Fruit fly (Drosophila melanogaster) whole organism, embryonic: ENCODE measurements around the gene CG2321.

ENCODE experiments used
- Ada2b ChIP-seq: fragments of 200-800 bp; sonication (Bioruptor generic); IDR thresholded peaks from 2 replicates; pipeline ENCODE4 v1.3.6; 2022; ENCODE audit warnings: missing biosample characterization, missing genetic modification characterization
- BEAF-32 ChIP-seq: fragments of 200-800 bp; sonication (Bioruptor generic); optimal IDR thresholded peaks from 3 replicates; lab custom pipeline; 2017; ENCODE audit warnings: missing biosample characterization, missing genetic modification characterization, mild to moderate bottlenecking, moderate library complexity, missing genetic modification reagents
- CG10431 ChIP-seq: fragments of 200-800 bp; sonication (Bioruptor generic); optimal IDR thresholded peaks from 3 replicates; lab custom pipeline; 2018; ENCODE audit warnings: missing biosample characterization, mild to moderate bottlenecking, missing genetic modification characterization
- CG12659 ChIP-seq: fragments of 200-800 bp; sonication (Bioruptor generic); optimal IDR thresholded peaks from 3 replicates; lab custom pipeline; 2017; ENCODE audit warnings: mild to moderate bottlenecking, missing biosample characterization, missing genetic modification reagents, missing genetic modification characterization
- CG13296 ChIP-seq: fragments of 200-800 bp; sonication (Bioruptor generic); optimal IDR thresholded peaks from 3 replicates; lab custom pipeline; 2018; ENCODE audit warnings: missing biosample characterization, mild to moderate bottlenecking, missing genetic modification characterization
- CG16779 ChIP-seq: fragments of 200-800 bp; sonication (Bioruptor generic); IDR thresholded peaks from 2 replicates; pipeline ENCODE4 v1.3.6; 2022; ENCODE audit warnings: missing biosample characterization, missing genetic modification characterization
- CG2116 ChIP-seq: fragments of 200-800 bp; sonication (Bioruptor generic); optimal IDR thresholded peaks from 3 replicates; lab custom pipeline; 2018; ENCODE audit warnings: missing biosample characterization, mild to moderate bottlenecking, missing genetic modification characterization
- CG2889 ChIP-seq: fragments of 200-800 bp; sonication (Bioruptor generic); IDR thresholded peaks from 3 replicates; pipeline ENCODE4 v1.3.6; 2022; ENCODE audit warnings: missing biosample characterization, missing genetic modification characterization
- CG31441 ChIP-seq: fragments of 200-800 bp; sonication (Bioruptor generic); IDR thresholded peaks from 2 replicates; pipeline ENCODE4 v1.3.6; 2022; ENCODE audit warnings: missing biosample characterization, missing genetic modification characterization
- CG3163 ChIP-seq: fragments of 200-800 bp; sonication (Bioruptor generic); optimal IDR thresholded peaks from 3 replicates; lab custom pipeline; 2016; ENCODE audit warnings: missing biosample characterization, missing genetic modification characterization
- CG3838 ChIP-seq: fragments of 200-800 bp; sonication (Bioruptor generic); optimal IDR thresholded peaks from 3 replicates; lab custom pipeline; 2016; ENCODE audit warnings: missing biosample characterization, missing genetic modification characterization
- CG4328 ChIP-seq: fragments of 200-800 bp; sonication (Bioruptor generic); optimal IDR thresholded peaks from 3 replicates; lab custom pipeline; 2017; ENCODE audit warnings: missing biosample characterization, missing genetic modification reagents, missing genetic modification characterization
- CG5245 ChIP-seq: fragments of 200-800 bp; sonication (Bioruptor generic); optimal IDR thresholded peaks from 3 replicates; lab custom pipeline; 2016; ENCODE audit warnings: missing biosample characterization, missing genetic modification characterization
- CG6254 ChIP-seq: fragments of 200-800 bp; sonication (Bioruptor generic); optimal IDR thresholded peaks from 3 replicates; lab custom pipeline; 2017; ENCODE audit warnings: mild to moderate bottlenecking, missing biosample characterization, missing genetic modification reagents, missing genetic modification characterization
- CG6654 ChIP-seq: fragments of 200-800 bp; sonication (Bioruptor generic); optimal IDR thresholded peaks from 2 replicates; lab custom pipeline; 2017; ENCODE audit warnings: missing biosample characterization, mild to moderate bottlenecking, missing genetic modification characterization
- CG6689 ChIP-seq: fragments of 200-800 bp; sonication (Bioruptor generic); IDR thresholded peaks from 2 replicates; pipeline ENCODE4 v1.3.6; 2022; ENCODE audit warnings: missing biosample characterization, missing genetic modification characterization
- CG6765 ChIP-seq: fragments of 200-800 bp; sonication (Bioruptor generic); optimal IDR thresholded peaks from 3 replicates; lab custom pipeline; 2017; ENCODE audit warnings: missing biosample characterization, mild to moderate bottlenecking, missing genetic modification characterization
- Dek ChIP-seq: fragments of 200-800 bp; sonication (Bioruptor generic); optimal IDR thresholded peaks from 3 replicates; lab custom pipeline; 2019; ENCODE audit warnings: missing biosample characterization, mild to moderate bottlenecking, missing genetic modification characterization, moderate library complexity
- Elba2 ChIP-seq: fragments of 200-800 bp; sonication (Bioruptor generic); optimal IDR thresholded peaks from 3 replicates; lab custom pipeline; 2016; ENCODE audit warnings: missing biosample characterization, missing genetic modification characterization
- Ets65A ChIP-seq: fragments of 200-800 bp; sonication (Bioruptor generic); peaks from one replicate; lab custom pipeline; 2016; ENCODE audit warnings: missing biosample characterization, missing genetic modification characterization
- Gsc ChIP-seq: fragments of 200-800 bp; sonication (Bioruptor generic); IDR thresholded peaks from 2 replicates; pipeline ENCODE4 v1.3.6; 2022; ENCODE audit warnings: missing biosample characterization, missing genetic modification characterization
- Hmx ChIP-seq: fragments of 200-800 bp; sonication (Bioruptor generic); optimal IDR thresholded peaks from 2 replicates; lab custom pipeline; 2016; ENCODE audit warnings: missing biosample characterization, missing genetic modification characterization
- Hr3 ChIP-seq: fragments of 200-800 bp; sonication (Bioruptor generic); optimal IDR thresholded peaks from 3 replicates; lab custom pipeline; 2016; ENCODE audit warnings: missing biosample characterization, missing genetic modification characterization
- Lpt ChIP-seq: fragments of >200 bp; optimal IDR thresholded peaks from 2 replicates; lab custom pipeline; 2018; ENCODE audit warnings: missing biosample characterization, missing genetic modification characterization
- NK7.1 ChIP-seq: fragments of 200-800 bp; sonication (Bioruptor generic); optimal IDR thresholded peaks from 3 replicates; lab custom pipeline; 2016; ENCODE audit warnings: missing biosample characterization, missing genetic modification characterization
- NfI ChIP-seq: fragments of 200-800 bp; sonication (Bioruptor generic); optimal IDR thresholded peaks from 3 replicates; lab custom pipeline; 2018; ENCODE audit warnings: missing biosample characterization, mild to moderate bottlenecking, missing genetic modification characterization, moderate library complexity
- Oaz ChIP-seq: fragments of 200-800 bp; sonication (Bioruptor generic); IDR thresholded peaks from 2 replicates; pipeline ENCODE4 v1.3.6; 2022; ENCODE audit warnings: missing biosample characterization, missing genetic modification characterization
- Sin3A ChIP-seq: fragments of >200 bp; optimal IDR thresholded peaks from 2 replicates; lab custom pipeline; 2018
- Sox100B ChIP-seq: fragments of 200-800 bp; sonication (Bioruptor generic); optimal IDR thresholded peaks from 3 replicates; lab custom pipeline; 2018; ENCODE audit warnings: missing biosample characterization, mild to moderate bottlenecking, missing genetic modification characterization
- ab ChIP-seq: fragments of 200-800 bp; sonication (Bioruptor generic); optimal IDR thresholded peaks from 2 replicates; lab custom pipeline; 2016; ENCODE audit warnings: missing biosample characterization, missing genetic modification characterization
- amos ChIP-seq: fragments of 200-800 bp; sonication (Bioruptor generic); IDR thresholded peaks from 2 replicates; pipeline ENCODE4 v1.3.6; 2022; ENCODE audit warnings: missing biosample characterization, missing genetic modification characterization; ENCODE audit not compliant: partially characterized antibody
- ase ChIP-seq: fragments of 200-800 bp; sonication (Bioruptor generic); IDR thresholded peaks from 3 replicates; pipeline ENCODE4 v1.3.6; 2022; ENCODE audit warnings: missing biosample characterization, missing genetic modification characterization
- cas ChIP-seq: fragments of 200-800 bp; sonication (Bioruptor generic); IDR thresholded peaks from 2 replicates; pipeline ENCODE4 v1.3.6; 2022; ENCODE audit warnings: missing biosample characterization, missing genetic modification characterization
- crc ChIP-seq: fragments of 200-800 bp; sonication (Bioruptor generic); optimal IDR thresholded peaks from 2 replicates; lab custom pipeline; 2016; ENCODE audit warnings: missing biosample characterization, missing genetic modification characterization
- da ChIP-seq: fragments of 200-800 bp; sonication (Bioruptor generic); optimal IDR thresholded peaks from 2 replicates; lab custom pipeline; 2016; ENCODE audit warnings: missing biosample characterization, missing genetic modification characterization
- danr ChIP-seq: fragments of 200-800 bp; sonication (Bioruptor generic); IDR thresholded peaks from 2 replicates; pipeline ENCODE4 v1.3.6; 2022; ENCODE audit warnings: missing biosample characterization, missing genetic modification characterization
- dati ChIP-seq: fragments of 200-800 bp; sonication (Bioruptor generic); IDR thresholded peaks from 2 replicates; pipeline ENCODE4 v1.3.6; 2022; ENCODE audit warnings: missing biosample characterization, missing genetic modification characterization
- dysf ChIP-seq: fragments of 200-800 bp; sonication (Bioruptor generic); IDR thresholded peaks from 3 replicates; pipeline ENCODE4 v1.3.6; 2022; ENCODE audit warnings: missing biosample characterization, missing genetic modification characterization
- gro ChIP-seq: fragments of 200-800 bp; sonication (Bioruptor generic); optimal IDR thresholded peaks from 2 replicates; lab custom pipeline; 2016; ENCODE audit warnings: missing biosample characterization, missing genetic modification characterization
- klu ChIP-seq: fragments of 200-800 bp; sonication (Bioruptor generic); IDR thresholded peaks from 2 replicates; pipeline ENCODE4 v1.3.6; 2022; ENCODE audit warnings: missing biosample characterization, missing genetic modification characterization
- lov ChIP-seq, 2 experiments: fragments of 200-800 bp in 1 of 2; fragments of >200 bp in 1 of 2; sonication (Bioruptor generic) in 1 of 2; IDR thresholded peaks in 1 of 2; optimal IDR thresholded peaks in 1 of 2; 2 replicates in 1 of 2; 3 replicates in 1 of 2; pipeline versions ENCODE4 v1.3.6 to Lab custom; 2017 to 2022; ENCODE audit warnings: missing biosample characterization in 1 of 2, missing genetic modification characterization in 1 of 2
- onecut ChIP-seq: fragments of 200-800 bp; sonication (Bioruptor generic); IDR thresholded peaks from 2 replicates; pipeline ENCODE4 v1.3.6; 2022; ENCODE audit warnings: missing biosample characterization, missing genetic modification characterization
- pan ChIP-seq, 4 experiments: fragments of >200 bp in 3 of 4; fragments of 200-800 bp in 1 of 4; sonication (Bioruptor generic) in 1 of 4; optimal IDR thresholded peaks in 3 of 4; IDR thresholded peaks in 1 of 4; 2 replicates each; pipeline versions ENCODE4 v1.3.6 to Lab custom; 2017 to 2022; ENCODE audit warnings: missing biosample characterization in 2 of 4, missing genetic modification characterization in 2 of 4, mixed read lengths in 1 of 4
- pnt ChIP-seq: fragments of 200-800 bp; sonication (Bioruptor generic); optimal IDR thresholded peaks from 3 replicates; lab custom pipeline; 2016; ENCODE audit warnings: missing biosample characterization, missing genetic modification characterization
- pzg ChIP-seq: fragments of 200-800 bp; sonication (Bioruptor generic); optimal IDR thresholded peaks from 3 replicates; lab custom pipeline; 2018; ENCODE audit warnings: missing biosample characterization, mild to moderate bottlenecking, missing genetic modification characterization, moderate library complexity
- row ChIP-seq: fragments of 200-800 bp; sonication (Bioruptor generic); IDR thresholded peaks from 3 replicates; pipeline ENCODE4 v1.3.6; 2022; ENCODE audit warnings: missing biosample characterization, missing genetic modification characterization
- scrt ChIP-seq: fragments of 200-800 bp; sonication (Bioruptor generic); optimal IDR thresholded peaks from 2 replicates; lab custom pipeline; 2018; ENCODE audit warnings: missing biosample characterization, mild to moderate bottlenecking, missing genetic modification characterization, moderate library complexity
- slp2 ChIP-seq: fragments of 200-800 bp; sonication (Bioruptor generic); optimal IDR thresholded peaks from 2 replicates; lab custom pipeline; 2016; ENCODE audit warnings: missing biosample characterization, missing genetic modification characterization
- sob ChIP-seq: fragments of 200-800 bp; sonication (Bioruptor generic); IDR thresholded peaks from 2 replicates; pipeline ENCODE4 v1.3.6; 2022; ENCODE audit warnings: missing biosample characterization, missing genetic modification characterization
- vfl ChIP-seq: fragments of 200-800 bp; sonication (Bioruptor generic); optimal IDR thresholded peaks from 2 replicates; lab custom pipeline; 2016; ENCODE audit warnings: missing biosample characterization, missing genetic modification characterization

CG2321 gene

DNA sequence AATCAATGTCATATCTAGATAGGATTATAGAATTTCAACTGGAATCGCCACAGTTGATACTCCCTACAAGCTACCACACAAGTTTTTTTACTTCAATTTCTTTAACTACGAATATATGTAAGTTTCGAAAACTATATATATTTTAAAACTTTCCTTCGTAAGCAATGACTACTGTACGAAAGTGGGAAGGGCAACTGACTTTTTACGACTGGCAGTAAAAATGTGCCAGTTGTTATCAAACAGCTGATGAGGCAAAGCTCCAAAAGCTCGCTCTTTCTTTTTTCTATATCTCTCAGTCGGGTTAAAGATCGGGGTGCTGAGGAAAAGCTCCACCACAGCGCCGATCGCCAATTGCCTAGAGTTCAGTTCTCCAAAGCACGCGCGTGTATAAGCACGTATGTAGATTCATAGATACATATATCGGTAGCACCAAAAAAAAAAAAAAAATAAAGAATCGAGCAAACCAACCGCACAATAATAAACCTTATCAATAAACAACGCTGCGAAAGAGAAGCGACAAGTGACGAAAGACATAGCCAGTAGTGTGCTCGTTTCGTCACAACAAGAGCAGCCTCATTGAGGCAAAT is 10.0 kb downstream of the CG2321 start (continued):
- TF ChIP-seq CG6654 (no peak), CG6254 (GFP tag; lab: Kevin White, UChicago) (peak; percentile 23), CG2116 (GFP tag; lab: Kevin White, UChicago) (peak; percentile 8), Ets65A (peak; percentile 94), lov (optimal IDR thresholded peaks at IDR 0.05; lab: Kevin White, UChicago) (no peak), lov (GFP tag; IDR thresholded peaks at IDR 0.05; lab: Robert Waterston, UW) (no peak), cas (GFP tag; lab: Robert Waterston, UW) (peak; percentile 53; the same call in 1 of the 2 replicates), Gsc (no peak), vfl (GFP tag; lab: Kevin White, UChicago) (no peak), dati (GFP tag; lab: Robert Waterston, UW) (no peak), Hr3 (GFP tag; lab: Kevin White, UChicago) (peak; percentile 17), CG10431 (GFP tag; lab: Kevin White, UChicago) (no peak), pnt (GFP tag; lab: Kevin White, UChicago) (peak; percentile 7), pzg (GFP tag; lab: Kevin White, UChicago) (no peak), CG4328 (peak; percentile 39), slp2 (GFP tag; lab: Kevin White, UChicago) (peak; percentile 33), Sin3A (lab: Kevin White, UChicago) (no peak), CG5245 (GFP tag; lab: Kevin White, UChicago) (no peak), onecut (GFP tag; lab: Robert Waterston, UW) (0 out of 2 replicates have a peak, but pooled peaks have one; percentile 46), CG3163 (GFP tag; lab: Kevin White, UChicago) (no peak), sob (GFP tag; lab: Robert Waterston, UW) (peak; percentile 66), dysf (peak; percentile 85), Sox100B (GFP tag; lab: Kevin White, UChicago) (peak; percentile 61), NK7.1 (no peak), amos (peak; percentile 24; the same call in 1 of the 2 replicates), CG12659 (GFP tag; lab: Kevin White, UChicago) (peak; percentile 46), Lpt (GFP tag; lab: Kevin White, UChicago) (no peak), Ada2b (GFP tag; lab: Robert Waterston, UW) (peak; percentile 79), pan (optimal IDR thresholded peaks at IDR 0.05; lab: Kevin White, UChicago) (no peak), pan (GFP tag; optimal IDR thresholded peaks at IDR 0.05 in 1 of 2, IDR thresholded peaks at IDR 0.05 in 1 of 2) (peak in 1 of 2 experiments; percentile 78), Dek (peak; percentile 57), da (GFP tag; lab: Kevin White, UChicago) (no peak), ab (GFP tag; lab: Kevin White, UChicago) (no peak), Oaz (GFP tag; lab: Robert Waterston, UW) (peak; percentile 59; the same call in 1 of the 2 replicates), scrt (GFP tag; lab: Kevin White, UChicago) (peak; percentile 45), CG2889 (peak; percentile 68; the same call in 1 of the 3 replicates), ase (peak; percentile 70; the same call in 2 of the 3 replicates), CG16779 (no peak), row (peak; percentile 79), BEAF-32 (GFP tag; lab: Kevin White, UChicago) (no peak), Elba2 (GFP tag; lab: Kevin White, UChicago) (no peak), klu (GFP tag; lab: Robert Waterston, UW) (peak; percentile 45), danr (GFP tag; lab: Robert Waterston, UW) (no peak), CG6765 (no peak), CG6689 (GFP tag; lab: Robert Waterston, UW) (peak; percentile 51), CG13296 (GFP tag; lab: Kevin White, UChicago) (peak; percentile 70), Hmx (GFP tag; lab: Kevin White, UChicago) (no peak), CG31441 (GFP tag; lab: Robert Waterston, UW) (peak; percentile 71; the same call in 1 of the 2 replicates), crc (GFP tag; lab: Kevin White, UChicago) (no peak), NfI (GFP tag; lab: Kevin White, UChicago) (peak; percentile 57), gro (peak; percentile 39), CG3838 (GFP tag; lab: Kevin White, UChicago) (peak; percentile 62)
